Fruit fly (Drosophila melanogaster) whole organism, adult: ENCODE measurements around the gene CG42747.

Experiments
- CG11617 ChIP-seq: fragments of 200-800 bp; sonication (Bioruptor generic); optimal IDR thresholded peaks from 2 replicates; lab custom pipeline; 2017; ENCODE audit warnings: mild to moderate bottlenecking, missing biosample characterization, missing genetic modification reagents, missing genetic modification characterization
- CG12768 ChIP-seq: fragments of 200-800 bp; sonication (Bioruptor generic); optimal IDR thresholded peaks from 2 replicates; lab custom pipeline; 2017; ENCODE audit warnings: missing biosample characterization, missing genetic modification characterization, mild to moderate bottlenecking, moderate library complexity, missing genetic modification reagents
- CG14711 ChIP-seq: fragments of 200-800 bp; sonication (Bioruptor generic); optimal IDR thresholded peaks from 2 replicates; lab custom pipeline; 2018; ENCODE audit warnings: missing biosample characterization, mild to moderate bottlenecking, missing genetic modification characterization, moderate library complexity
- CG1620 ChIP-seq: fragments of 200-800 bp; sonication (Bioruptor generic); optimal IDR thresholded peaks from 2 replicates; lab custom pipeline; 2016; ENCODE audit warnings: missing biosample characterization, missing genetic modification characterization
- CG33017 ChIP-seq: fragments of 200-800 bp; sonication (Bioruptor generic); optimal IDR thresholded peaks from 2 replicates; lab custom pipeline; 2018; ENCODE audit warnings: missing biosample characterization, mild to moderate bottlenecking, missing genetic modification characterization, moderate library complexity
- CG5204 ChIP-seq: fragments of 200-800 bp; sonication (Bioruptor generic); optimal IDR thresholded peaks from 2 replicates; lab custom pipeline; 2016; ENCODE audit warnings: missing biosample characterization, missing genetic modification characterization
- CG7045 ChIP-seq: fragments of 200-800 bp; sonication (Bioruptor generic); optimal IDR thresholded peaks from 2 replicates; lab custom pipeline; 2017; ENCODE audit warnings: missing biosample characterization, mild to moderate bottlenecking, missing genetic modification characterization
- CG7101 ChIP-seq: fragments of 200-800 bp; sonication (Bioruptor generic); optimal IDR thresholded peaks from 2 replicates; lab custom pipeline; 2018; ENCODE audit warnings: missing biosample characterization, mild to moderate bottlenecking, missing genetic modification characterization, moderate library complexity
- Clk ChIP-seq: fragments of 200-800 bp; sonication (Bioruptor generic); optimal IDR thresholded peaks from 2 replicates; lab custom pipeline; 2017; ENCODE audit warnings: missing biosample characterization, missing genetic modification characterization
- Crg-1 ChIP-seq: fragments of 200-800 bp; sonication (Bioruptor generic); optimal IDR thresholded peaks from 2 replicates; lab custom pipeline; 2016; ENCODE audit warnings: missing biosample characterization, missing genetic modification characterization
- Hr96 ChIP-seq: fragments of 200-800 bp; sonication (Bioruptor generic); optimal IDR thresholded peaks from 2 replicates; lab custom pipeline; 2016; ENCODE audit warnings: missing biosample characterization, missing genetic modification characterization
- Mnt ChIP-seq: fragments of 200-800 bp; sonication (Bioruptor generic); optimal IDR thresholded peaks from 2 replicates; lab custom pipeline; 2016; ENCODE audit warnings: missing biosample characterization, mild to moderate bottlenecking, missing genetic modification characterization
- bab1 ChIP-seq: fragments of 200-800 bp; sonication (Bioruptor generic); optimal IDR thresholded peaks from 3 replicates; lab custom pipeline; 2019; ENCODE audit warnings: missing biosample characterization, mild to moderate bottlenecking, missing genetic modification characterization, moderate library complexity
- cic ChIP-seq: fragments of 200-800 bp; sonication (Bioruptor generic); optimal IDR thresholded peaks from 2 replicates; lab custom pipeline; 2017; ENCODE audit warnings: missing biosample characterization, mild to moderate bottlenecking, missing genetic modification characterization, moderate library complexity
- cnc ChIP-seq, 2 experiments: fragments of >200 bp; optimal IDR thresholded peaks; 2 replicates each; lab custom pipeline; 2017
- kay ChIP-seq: fragments of 200-800 bp; sonication (Bioruptor generic); peaks from one replicate; lab custom pipeline; 2016; ENCODE audit warnings: missing biosample characterization, missing genetic modification characterization, borderline replicate concordance
- ovo ChIP-seq: fragments of 200-800 bp; sonication (Bioruptor generic); optimal IDR thresholded peaks from 2 replicates; lab custom pipeline; 2016; ENCODE audit warnings: missing biosample characterization, missing genetic modification characterization
- pad ChIP-seq: fragments of 200-800 bp; sonication (Bioruptor generic); optimal IDR thresholded peaks from 3 replicates; lab custom pipeline; 2017; ENCODE audit warnings: missing biosample characterization, missing genetic modification characterization, mild to moderate bottlenecking, moderate library complexity, missing genetic modification reagents
- tj ChIP-seq: fragments of 200-800 bp; sonication (Bioruptor generic); optimal IDR thresholded peaks from 3 replicates; lab custom pipeline; 2017; ENCODE audit warnings: missing biosample characterization, mild to moderate bottlenecking, missing genetic modification characterization, moderate library complexity
- toe ChIP-seq: fragments of 200-800 bp; sonication (Bioruptor generic); optimal IDR thresholded peaks from 2 replicates; lab custom pipeline; 2016; ENCODE audit warnings: missing biosample characterization, missing genetic modification characterization

The CG42747 gene

dm6 chr3L:6516901-6517300 lies 116.5 kb downstream of the CG42747 start:
- TF ChIP-seq toe (GFP tag; lab: Kevin White, UChicago): no peak
- peak; percentile 23 for TF ChIP-seq kay

dm6 chr3L:6519678-6520077 lies 119.3 kb downstream of the CG42747 start:
- TF ChIP-seq CG33017 (tag; lab: Kevin White, UChicago) (no peak), cnc (optimal IDR thresholded peaks at IDR 0.05; lab: Kevin White, UChicago) (no peak), CG1620 (GFP tag; lab: Kevin White, UChicago) (no peak), toe (GFP tag; lab: Kevin White, UChicago) (no peak), kay (no peak), tj (GFP tag; lab: Kevin White, UChicago) (no peak), Crg-1 (GFP tag; lab: Kevin White, UChicago) (no peak), Hr96 (GFP tag; lab: Kevin White, UChicago) (no peak), bab1 (GFP tag; lab: Kevin White, UChicago) (no peak), ovo (GFP tag; lab: Kevin White, UChicago) (no peak), Mnt (GFP tag; lab: Kevin White, UChicago) (no peak), CG11617 (GFP tag; lab: Kevin White, UChicago) (no peak), CG5204 (no peak), CG12768 (GFP tag; lab: Kevin White, UChicago) (no peak), CG7101 (tag; lab: Kevin White, UChicago) (no peak), CG7045 (GFP tag; lab: Kevin White, UChicago) (no peak), CG14711 (tag; lab: Kevin White, UChicago) (no peak), cic (GFP tag; lab: Kevin White, UChicago) (no peak), pad (no peak), Clk (GFP tag; lab: Kevin White, UChicago) (no peak)

- TF ChIP-seq CG11617 (GFP tag; lab: Kevin White, UChicago) (peak; percentile 89), Crg-1 (GFP tag; lab: Kevin White, UChicago) (peak; percentile 93), CG7101 (tag; lab: Kevin White, UChicago) (peak; percentile 88), CG14711 (tag; lab: Kevin White, UChicago) (peak; percentile 69), ovo (GFP tag; lab: Kevin White, UChicago) (peak; percentile 89), tj (GFP tag; lab: Kevin White, UChicago) (peak; percentile 34), bab1 (GFP tag; lab: Kevin White, UChicago) (no peak), toe (GFP tag; lab: Kevin White, UChicago) (peak; percentile 44), CG1620 (GFP tag; lab: Kevin White, UChicago) (peak; percentile 44), Clk (GFP tag; lab: Kevin White, UChicago) (peak; percentile 58), CG5204 (no peak), cic (GFP tag; lab: Kevin White, UChicago) (peak; percentile 98), Mnt (GFP tag; lab: Kevin White, UChicago) (peak; percentile 61), CG7045 (GFP tag; lab: Kevin White, UChicago) (peak; percentile 84), CG33017 (tag; lab: Kevin White, UChicago) (peak; percentile 89), kay (peak; percentile 81), Hr96 (GFP tag; lab: Kevin White, UChicago) (no peak), cnc (optimal IDR thresholded peaks at IDR 0.05; lab: Kevin White, UChicago) (no peak), CG12768 (GFP tag; lab: Kevin White, UChicago) (peak; percentile 93), pad (peak; percentile 59)
Measured at dm6 chr3L:6522785-6523184, 122.4 kb downstream of the CG42747 start.

- TF ChIP-seq CG7045 (GFP tag; lab: Kevin White, UChicago) (no peak), toe (GFP tag; lab: Kevin White, UChicago) (no peak), tj (GFP tag; lab: Kevin White, UChicago) (no peak), CG33017 (tag; lab: Kevin White, UChicago) (no peak), Hr96 (GFP tag; lab: Kevin White, UChicago) (no peak), CG11617 (GFP tag; lab: Kevin White, UChicago) (no peak), Crg-1 (GFP tag; lab: Kevin White, UChicago) (no peak), bab1 (GFP tag; lab: Kevin White, UChicago) (no peak), pad (no peak), ovo (GFP tag; lab: Kevin White, UChicago) (no peak), Clk (GFP tag; lab: Kevin White, UChicago) (no peak), Mnt (GFP tag; lab: Kevin White, UChicago) (no peak)
Measured at dm6 chr3L:6530429-6530828, 130.0 kb downstream of the CG42747 start, which contains the start of gene betaTub65B. Gene betaTub65B, plus strand, starts transcription at chr3L:6530729.
